Worm (Caenorhabditis elegans) whole organism, L2 larva: ENCODE measurements around the gene H19J13.2.

Source experiments
- R02D3.7 ChIP-seq: fragments of 150-350 bp; optimal IDR thresholded peaks from 2 replicates; lab custom pipeline; 2014; ENCODE audit warnings: missing biosample characterization, missing genetic modification characterization
- alr-1 ChIP-seq: fragments of 150-350 bp; optimal IDR thresholded peaks from 2 replicates; lab custom pipeline; 2014; ENCODE audit warnings: missing biosample characterization, missing genetic modification characterization
- aly-2 ChIP-seq: fragments of 150-350 bp; optimal IDR thresholded peaks from 2 replicates; lab custom pipeline; 2014; ENCODE audit warnings: missing biosample characterization, missing genetic modification characterization
- blmp-1 ChIP-seq: sonication (generic microtip); optimal IDR thresholded peaks from 2 replicates; lab custom pipeline; 2017; ENCODE audit warnings: missing genetic modification characterization, mild to moderate bottlenecking, missing compliant biosample characterization, antibody characterized with exemption, moderate library complexity; ENCODE audit not compliant: insufficient read depth
- ceh-16 ChIP-seq: fragments of 150-350 bp; optimal IDR thresholded peaks from 2 replicates; lab custom pipeline; 2014; ENCODE audit warnings: missing biosample characterization, missing genetic modification characterization
- ceh-82 ChIP-seq: fragments of 150-350 bp; optimal IDR thresholded peaks from 2 replicates; lab custom pipeline; 2014; ENCODE audit warnings: missing biosample characterization, missing genetic modification characterization
- crh-2 ChIP-seq: sonication (generic microtip); optimal IDR thresholded peaks from 2 replicates; lab custom pipeline; 2017; ENCODE audit warnings: missing biosample characterization, missing genetic modification characterization
- dmd-4 ChIP-seq: sonication (generic microtip); optimal IDR thresholded peaks from 2 replicates; lab custom pipeline; 2017; ENCODE audit warnings: missing biosample characterization, missing genetic modification characterization
- egl-27 ChIP-seq: sonication (generic microtip); optimal IDR thresholded peaks from 3 replicates; lab custom pipeline; 2017; ENCODE audit warnings: missing biosample characterization, missing genetic modification reagents, missing genetic modification characterization
- elt-1 ChIP-seq: fragments of 150-350 bp; optimal IDR thresholded peaks from 2 replicates; lab custom pipeline; 2014; ENCODE audit warnings: missing biosample characterization, missing genetic modification characterization
- elt-3 ChIP-seq: sonication (generic microtip); optimal IDR thresholded peaks from 2 replicates; lab custom pipeline; 2017; ENCODE audit warnings: missing biosample characterization, missing genetic modification characterization
- fos-1 ChIP-seq: fragments of 150-350 bp; optimal IDR thresholded peaks from 2 replicates; lab custom pipeline; 2014; ENCODE audit warnings: missing biosample characterization, missing genetic modification characterization
- gmeb-1 ChIP-seq: fragments of 150-350 bp; optimal IDR thresholded peaks from 2 replicates; lab custom pipeline; 2014; ENCODE audit warnings: missing biosample characterization, missing genetic modification characterization
- lin-11 ChIP-seq: fragments of 150-350 bp; sonication (generic microtip); optimal IDR thresholded peaks from 2 replicates; lab custom pipeline; 2014; ENCODE audit warnings: missing biosample characterization, missing genetic modification characterization, inconsistent platforms, mixed read lengths
- lin-13 ChIP-seq: fragments of 150-350 bp; optimal IDR thresholded peaks from 2 replicates; lab custom pipeline; 2014; ENCODE audit warnings: missing biosample characterization, missing genetic modification reagents, missing genetic modification characterization
- lsy-2 ChIP-seq, 2 experiments: fragments of 150-350 bp in 1 of 2; sonication (generic microtip) in 1 of 2; optimal IDR thresholded peaks; 2 replicates each; lab custom pipeline; 2014 to 2017; ENCODE audit warnings: missing biosample characterization in 2 of 2, missing genetic modification characterization in 2 of 2
- mab-5 ChIP-seq: fragments of 150-350 bp; optimal IDR thresholded peaks from 2 replicates; lab custom pipeline; 2014; ENCODE audit warnings: missing biosample characterization, missing genetic modification characterization
- mbf-1 ChIP-seq: sonication (generic microtip); optimal IDR thresholded peaks from 2 replicates; lab custom pipeline; 2017; ENCODE audit warnings: missing biosample characterization, missing genetic modification characterization
- mdl-1 ChIP-seq, 2 experiments: fragments of 150-350 bp in 1 of 2; sonication (generic microtip) in 1 of 2; optimal IDR thresholded peaks; 2 replicates each; lab custom pipeline; 2017; ENCODE audit warnings: missing biosample characterization in 2 of 2, missing genetic modification characterization in 2 of 2
- nhr-11 ChIP-seq: fragments of 150-350 bp; optimal IDR thresholded peaks from 2 replicates; lab custom pipeline; 2014; ENCODE audit warnings: missing biosample characterization, missing genetic modification characterization
- nhr-12 ChIP-seq: fragments of 150-350 bp; optimal IDR thresholded peaks from 2 replicates; lab custom pipeline; 2014; ENCODE audit warnings: missing biosample characterization, missing genetic modification characterization
- nhr-129 ChIP-seq: fragments of 150-350 bp; optimal IDR thresholded peaks from 2 replicates; lab custom pipeline; 2014; ENCODE audit warnings: missing biosample characterization, missing genetic modification characterization
- nhr-21 ChIP-seq: fragments of 150-350 bp; optimal IDR thresholded peaks from 2 replicates; lab custom pipeline; 2014; ENCODE audit warnings: missing biosample characterization, missing genetic modification characterization
- nhr-23 ChIP-seq: fragments of 150-350 bp; optimal IDR thresholded peaks from 2 replicates; lab custom pipeline; 2014; ENCODE audit warnings: missing biosample characterization, missing genetic modification reagents, missing genetic modification characterization
- nhr-237 ChIP-seq: fragments of 150-350 bp; optimal IDR thresholded peaks from 2 replicates; lab custom pipeline; 2014; ENCODE audit warnings: missing biosample characterization, missing genetic modification characterization
- nhr-25 ChIP-seq: fragments of 150-350 bp; sonication (generic microtip); optimal IDR thresholded peaks from 3 replicates; lab custom pipeline; 2014; ENCODE audit warnings: missing biosample characterization, missing genetic modification characterization
- nhr-6 ChIP-seq: fragments of 150-350 bp; optimal IDR thresholded peaks from 2 replicates; lab custom pipeline; 2014; ENCODE audit warnings: missing biosample characterization, missing genetic modification characterization
- sem-4 ChIP-seq: fragments of 150-350 bp; optimal IDR thresholded peaks from 2 replicates; lab custom pipeline; 2014; ENCODE audit warnings: missing biosample characterization, missing genetic modification reagents, missing genetic modification characterization
- skn-1 ChIP-seq: sonication (generic microtip); optimal IDR thresholded peaks from 2 replicates; lab custom pipeline; 2017; ENCODE audit warnings: missing biosample characterization, missing genetic modification characterization
- sma-9 ChIP-seq, 2 experiments: fragments of 150-350 bp in 1 of 2; sonication (generic microtip) in 1 of 2; optimal IDR thresholded peaks; 2 replicates each; lab custom pipeline; 2014 to 2016; ENCODE audit warnings: missing genetic modification characterization in 2 of 2, mild to moderate bottlenecking in 1 of 2, missing biosample characterization in 1 of 2, missing compliant biosample characterization in 1 of 2, missing genetic modification reagents in 1 of 2, moderate library complexity in 1 of 2
- unc-55 ChIP-seq: fragments of 150-350 bp; sonication (generic microtip); optimal IDR thresholded peaks from 3 replicates; lab custom pipeline; 2014; ENCODE audit warnings: missing biosample characterization, missing genetic modification reagents, missing genetic modification characterization
- zag-1 ChIP-seq: fragments of 150-350 bp; optimal IDR thresholded peaks from 2 replicates; lab custom pipeline; 2014; ENCODE audit warnings: missing biosample characterization, missing genetic modification characterization
- ztf-1 ChIP-seq: fragments of 200-800 bp; sonication (Bioruptor generic); conservative IDR thresholded peaks from 2 replicates; pipeline ENCODE4 v1.3.6; 2022; ENCODE audit warnings: missing genetic modification characterization, missing compliant biosample characterization

H19J13.2 gene

DNA sequence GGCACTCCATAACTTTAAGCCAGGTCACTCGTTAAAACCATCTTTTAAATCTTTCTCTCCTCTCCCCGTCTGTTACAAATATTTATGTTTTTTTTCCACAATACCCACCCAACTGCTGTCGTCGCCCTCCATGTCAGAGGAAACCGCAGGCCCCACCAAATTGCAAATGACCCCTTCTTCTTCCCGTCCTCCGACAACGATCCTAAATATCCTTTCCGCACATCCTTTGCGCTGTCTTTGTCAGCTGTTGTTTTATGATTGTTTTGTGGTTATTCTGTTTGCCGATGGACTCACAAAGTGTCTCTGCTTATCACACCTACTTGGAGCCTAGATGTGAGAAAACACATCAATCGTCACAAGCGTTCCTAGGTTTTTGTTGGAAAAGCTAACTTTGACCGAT, 25.6 kb downstream of the H19J13.2 start:
- TF ChIP-seq lin-13: no peak
- no peak for TF ChIP-seq elt-1 (tag; lab: Kevin White, UChicago)
- TF ChIP-seq ceh-82: no peak
- no peak for TF ChIP-seq sem-4 (tag; lab: Kevin White, UChicago)
- TF ChIP-seq mbf-1 (tag; lab: Kevin White, UChicago): no peak

DNA sequence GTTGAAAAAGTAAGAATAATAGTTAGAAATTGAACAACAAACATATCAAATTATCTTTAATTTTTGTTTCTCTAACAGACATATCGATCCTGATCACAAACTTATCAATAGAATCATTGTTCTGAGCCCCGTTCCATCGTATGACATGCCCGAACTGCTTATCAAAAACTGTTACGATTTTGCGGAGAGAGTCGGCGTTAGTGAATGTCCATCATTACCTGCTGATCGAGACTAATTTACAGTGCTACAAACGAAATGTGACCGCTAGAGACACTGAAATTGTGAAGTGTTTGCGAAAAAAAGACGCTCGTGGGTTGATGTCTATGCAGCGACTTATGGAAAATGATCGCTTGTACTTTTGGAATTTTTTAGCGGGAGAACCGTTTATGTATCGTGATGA, 30.9 kb downstream of the H19J13.2 start:
- no peak for TF ChIP-seq sma-9 (GFP tag; optimal IDR thresholded peaks at IDR 0.05; lab: Kevin White, UChicago)
- TF ChIP-seq sma-9 (tag; optimal IDR thresholded peaks at IDR 0.05; lab: Kevin White, UChicago): no peak
- TF ChIP-seq lin-11 (tag; lab: Kevin White, UChicago): no peak
- TF ChIP-seq ceh-82: no peak
- no peak for TF ChIP-seq nhr-237 (tag; lab: Kevin White, UChicago)
- no peak for TF ChIP-seq zag-1 (tag; lab: Kevin White, UChicago)
- TF ChIP-seq blmp-1: no peak
- no peak for TF ChIP-seq nhr-6
- no peak for TF ChIP-seq elt-3 (tag; lab: Kevin White, UChicago)
- TF ChIP-seq mab-5 (tag; lab: Kevin White, UChicago): no peak
- TF ChIP-seq nhr-11 (tag; lab: Kevin White, UChicago): no peak
- no peak for TF ChIP-seq mdl-1 (tag; optimal IDR thresholded peaks at IDR 0.05; lab: Kevin White, UChicago)
- TF ChIP-seq dmd-4 (tag; lab: Kevin White, UChicago): no peak

DNA sequence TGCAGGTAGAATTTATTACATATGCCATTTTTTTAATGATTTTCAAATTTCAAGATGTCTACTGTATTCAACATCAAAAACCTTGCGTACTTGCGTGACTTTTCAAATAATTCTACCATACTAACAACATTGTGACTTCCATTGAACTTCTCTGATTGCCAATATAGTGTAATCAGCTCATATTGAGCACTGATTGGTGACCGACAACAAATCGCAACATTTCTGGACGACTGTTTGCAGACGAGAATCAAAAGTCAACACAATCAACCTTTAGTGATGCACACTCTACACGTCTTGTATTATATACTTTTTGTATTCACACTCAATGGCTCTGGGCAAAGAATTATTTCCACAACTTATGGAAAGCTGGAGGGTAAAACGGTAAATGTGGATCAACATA, 32.3 kb downstream of the H19J13.2 start, which contains the start of gene cest-3:
Gene cest-3, plus strand, starts transcription at position 190 of the 400 bp plus-strand sequence.
- TF ChIP-seq blmp-1 (no peak), egl-27 (tag; lab: Kevin White, UChicago) (no peak), skn-1 (tag; lab: Kevin White, UChicago) (no peak), fos-1 (peak; percentile 13), sma-9 (GFP tag; optimal IDR thresholded peaks at IDR 0.05; lab: Kevin White, UChicago) (peak; percentile 7), sma-9 (tag; optimal IDR thresholded peaks at IDR 0.05; lab: Kevin White, UChicago) (no peak)

DNA sequence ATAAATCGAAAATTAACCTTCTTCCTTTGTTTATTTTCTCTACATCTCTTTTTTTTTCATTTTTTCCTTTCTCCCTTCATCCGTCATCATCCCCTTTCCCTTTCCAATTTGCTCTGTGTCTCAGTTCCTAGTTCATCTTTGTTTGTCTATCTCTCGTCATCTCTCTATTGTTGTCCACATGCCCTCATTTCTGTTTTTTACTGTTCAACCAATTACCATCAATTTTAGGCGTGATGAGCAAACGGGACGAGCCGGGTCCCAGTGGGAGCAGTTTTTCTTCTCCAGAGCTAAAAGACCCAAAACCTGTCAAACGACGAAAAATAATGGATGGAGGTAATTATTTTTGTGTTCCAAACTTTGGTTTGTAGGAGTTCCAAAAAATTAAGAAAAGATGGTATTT, 38.4 kb downstream of the H19J13.2 start, which contains the start of gene C23H4.6:
Gene C23H4.6, plus strand, starts transcription at position 219 of the 400 bp plus-strand sequence.
- TF ChIP-seq gmeb-1 (tag; lab: Kevin White, UChicago): no peak
- TF ChIP-seq nhr-129 (tag; lab: Kevin White, UChicago): no peak
- no peak for TF ChIP-seq nhr-11 (tag; lab: Kevin White, UChicago)
- no peak for TF ChIP-seq ceh-16 (tag; lab: Kevin White, UChicago)
- TF ChIP-seq sma-9 (GFP tag; optimal IDR thresholded peaks at IDR 0.05; lab: Kevin White, UChicago): no peak
- no peak for TF ChIP-seq sma-9 (tag; optimal IDR thresholded peaks at IDR 0.05; lab: Kevin White, UChicago)
- TF ChIP-seq nhr-12 (tag; lab: Kevin White, UChicago): no peak
- TF ChIP-seq, all 48 proteins: peak for 0

DNA sequence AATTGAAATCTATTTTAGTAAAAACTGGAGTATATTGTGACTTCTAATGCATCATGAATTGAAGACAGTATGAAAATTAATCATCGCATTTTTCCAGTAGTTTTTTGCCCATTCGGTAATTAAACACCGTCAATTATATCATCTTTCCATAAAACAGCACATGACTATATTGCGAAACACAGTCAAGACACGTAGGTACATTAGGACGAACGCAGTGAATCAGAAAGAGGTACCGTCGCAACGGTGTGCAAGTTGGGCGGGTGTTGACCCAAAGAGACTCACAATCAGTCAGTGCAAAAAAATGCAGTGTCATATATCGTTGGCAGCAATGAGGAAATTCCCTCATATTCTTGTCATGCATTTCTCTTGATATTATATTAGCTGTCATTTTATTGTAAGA, 39.3 kb downstream of the H19J13.2 start:
- TF ChIP-seq crh-2 (tag; lab: Kevin White, UChicago): peak; percentile 6
- no peak for TF ChIP-seq nhr-12 (tag; lab: Kevin White, UChicago)
- TF ChIP-seq R02D3.7 (tag; lab: Kevin White, UChicago): no peak
- peak; percentile 39 for TF ChIP-seq fos-1
- TF ChIP-seq sma-9 (GFP tag; optimal IDR thresholded peaks at IDR 0.05; lab: Kevin White, UChicago): no peak
- no peak for TF ChIP-seq sma-9 (tag; optimal IDR thresholded peaks at IDR 0.05; lab: Kevin White, UChicago)

DNA sequence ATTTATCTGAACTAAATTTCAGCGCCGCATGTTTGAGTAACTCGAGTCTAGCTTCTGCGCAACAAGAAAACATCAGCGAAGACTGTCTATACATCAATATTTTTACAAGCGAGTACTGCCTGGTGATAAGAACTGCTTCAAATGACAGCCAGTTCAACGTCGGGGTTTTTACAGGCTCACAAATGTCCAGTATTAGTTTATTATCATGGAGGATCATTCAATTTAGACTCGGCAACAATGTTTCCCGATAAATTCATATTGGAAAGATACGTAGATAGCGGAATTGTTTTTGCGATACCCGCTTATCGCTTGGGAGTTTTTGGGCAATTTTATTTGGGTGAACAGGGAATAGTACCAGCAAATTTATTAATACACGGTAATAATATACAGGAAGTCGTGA, 43.4 kb downstream of the H19J13.2 start:
- no peak for TF ChIP-seq dmd-4 (tag; lab: Kevin White, UChicago)
- TF ChIP-seq nhr-21: no peak
- TF ChIP-seq fos-1: peak; percentile 11

DNA sequence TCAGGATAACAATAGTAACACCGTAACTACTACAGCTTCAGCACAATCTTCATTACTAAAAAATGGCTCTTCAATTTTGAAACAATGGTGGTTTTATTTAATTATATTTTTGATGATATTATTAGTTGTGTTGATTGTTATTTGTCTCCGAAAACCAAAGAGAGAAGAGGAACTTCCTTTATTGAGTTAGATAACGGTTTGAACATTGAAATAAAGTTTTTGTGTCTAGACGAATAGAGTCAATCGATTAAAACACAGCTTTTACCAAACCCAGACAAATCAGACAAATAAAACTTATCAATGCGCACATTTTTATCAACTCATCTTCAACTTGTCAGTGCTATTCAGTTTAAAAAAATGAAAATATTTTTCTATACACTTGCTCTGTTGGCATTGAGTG, 44.1 kb downstream of the H19J13.2 start, which contains the start of gene cest-7:
Gene cest-7, plus strand, starts transcription at position 301 of the 400 bp plus-strand sequence.
- TF ChIP-seq nhr-21 (no peak), blmp-1 (no peak), nhr-23 (no peak), unc-55 (no peak), nhr-25 (tag; lab: Kevin White, UChicago) (no peak), aly-2 (tag; lab: Kevin White, UChicago) (no peak), fos-1 (no peak), alr-1 (tag; lab: Kevin White, UChicago) (no peak), lin-11 (tag; lab: Kevin White, UChicago) (no peak), ztf-1 (no peak), skn-1 (tag; lab: Kevin White, UChicago) (no peak), lsy-2 (tag; optimal IDR thresholded peaks at IDR 0.05; lab: Kevin White, UChicago) (no peak)
- TF ChIP-seq, all 48 proteins: peak for 0
